Fruit fly (Drosophila melanogaster) whole organism, embryonic: ENCODE measurements around the gene CG9568.

ENCODE experiments used
- Adf1 ChIP-seq: fragments of 200-800 bp; sonication (Bioruptor generic); IDR thresholded peaks from 2 replicates; pipeline ENCODE4 v1.3.6; 2022; ENCODE audit warnings: missing biosample characterization, missing genetic modification characterization
- B-H1 ChIP-seq: fragments of 200-800 bp; sonication (Bioruptor generic); IDR thresholded peaks from 3 replicates; pipeline ENCODE4 v1.3.6; 2022; ENCODE audit warnings: missing biosample characterization, missing genetic modification characterization
- CG10274 ChIP-seq: fragments of 200-800 bp; sonication (Bioruptor generic); optimal IDR thresholded peaks from 3 replicates; lab custom pipeline; 2017; ENCODE audit warnings: missing biosample characterization, mild to moderate bottlenecking, missing genetic modification characterization
- CG10565 ChIP-seq: fragments of 200-800 bp; sonication (Bioruptor generic); optimal IDR thresholded peaks from 3 replicates; lab custom pipeline; 2016; ENCODE audit warnings: missing biosample characterization, mild to moderate bottlenecking, missing genetic modification characterization
- CG11085 ChIP-seq: fragments of 200-800 bp; sonication (Bioruptor generic); IDR thresholded peaks from 2 replicates; pipeline ENCODE4 v1.3.6; 2022; ENCODE audit warnings: missing biosample characterization, missing genetic modification characterization
- CG11247 ChIP-seq: fragments of 200-800 bp; sonication (Bioruptor generic); IDR thresholded peaks from 2 replicates; pipeline ENCODE4 v1.3.6; 2022; ENCODE audit warnings: missing biosample characterization, missing genetic modification characterization
- CG12104 ChIP-seq: fragments of 200-800 bp; sonication (Bioruptor generic); optimal IDR thresholded peaks from 3 replicates; lab custom pipeline; 2016; ENCODE audit warnings: missing biosample characterization, missing genetic modification characterization
- CG14441 ChIP-seq: fragments of 200-800 bp; sonication (Bioruptor generic); IDR thresholded peaks from 2 replicates; pipeline ENCODE4 v1.3.6; 2022; ENCODE audit warnings: missing biosample characterization, missing genetic modification characterization
- CG17802 ChIP-seq: fragments of 200-800 bp; sonication (Bioruptor generic); optimal IDR thresholded peaks from 2 replicates; lab custom pipeline; 2018; ENCODE audit warnings: missing biosample characterization, mild to moderate bottlenecking, missing genetic modification characterization, moderate library complexity
- CG17912 ChIP-seq: fragments of 200-800 bp; sonication (Bioruptor generic); optimal IDR thresholded peaks from 2 replicates; lab custom pipeline; 2018; ENCODE audit warnings: missing biosample characterization, mild to moderate bottlenecking, missing genetic modification characterization
- CG18011 ChIP-seq: fragments of 200-800 bp; sonication (Bioruptor generic); optimal IDR thresholded peaks from 2 replicates; lab custom pipeline; 2017; ENCODE audit warnings: missing biosample characterization, missing genetic modification characterization, mild to moderate bottlenecking, moderate library complexity, missing genotype
- CG2129 ChIP-seq: fragments of 200-800 bp; sonication (Bioruptor generic); IDR thresholded peaks from 2 replicates; pipeline ENCODE4 v1.3.6; 2022; ENCODE audit warnings: missing biosample characterization, missing genetic modification characterization; ENCODE audit not compliant: partially characterized antibody
- CG31365 ChIP-seq: fragments of 200-800 bp; sonication (Bioruptor generic); optimal IDR thresholded peaks from 2 replicates; lab custom pipeline; 2018; ENCODE audit warnings: missing biosample characterization, mild to moderate bottlenecking, missing genetic modification characterization
- CG34376 ChIP-seq: fragments of 200-800 bp; sonication (Bioruptor generic); optimal IDR thresholded peaks from 2 replicates; lab custom pipeline; 2018; ENCODE audit warnings: missing biosample characterization, mild to moderate bottlenecking, missing genetic modification characterization
- CG3847 ChIP-seq: fragments of 200-800 bp; sonication (Bioruptor generic); IDR thresholded peaks from 2 replicates; pipeline ENCODE4 v1.3.6; 2022; ENCODE audit warnings: missing biosample characterization, missing genetic modification characterization
- CG7357 ChIP-seq: fragments of 200-800 bp; sonication (Bioruptor generic); IDR thresholded peaks from 3 replicates; pipeline ENCODE4 v1.3.6; 2022; ENCODE audit warnings: missing biosample characterization, missing genetic modification characterization
- CG8478 ChIP-seq: fragments of >200 bp; optimal IDR thresholded peaks from 2 replicates; lab custom pipeline; 2018
- CG8944 ChIP-seq: fragments of 200-800 bp; sonication (Bioruptor generic); optimal IDR thresholded peaks from 3 replicates; lab custom pipeline; 2016; ENCODE audit warnings: missing biosample characterization, missing genetic modification characterization
- CG9215 ChIP-seq: fragments of 200-800 bp; sonication (Bioruptor generic); IDR thresholded peaks from 2 replicates; pipeline ENCODE4 v1.3.6; 2022; ENCODE audit warnings: missing biosample characterization, missing genetic modification characterization
- CG9817 ChIP-seq: fragments of 200-800 bp; sonication (Bioruptor generic); optimal IDR thresholded peaks from 2 replicates; lab custom pipeline; 2018; ENCODE audit warnings: missing biosample characterization, mild to moderate bottlenecking, missing genetic modification characterization, moderate library complexity
- CrebB ChIP-seq: fragments of 200-800 bp; sonication (Bioruptor generic); optimal IDR thresholded peaks from 3 replicates; lab custom pipeline; 2018; ENCODE audit warnings: missing biosample characterization, mild to moderate bottlenecking, missing genetic modification characterization
- Dp ChIP-seq: fragments of 200-800 bp; sonication (Bioruptor generic); optimal IDR thresholded peaks from 2 replicates; lab custom pipeline; 2018; ENCODE audit warnings: missing biosample characterization, mild to moderate bottlenecking, missing genetic modification characterization, moderate library complexity
- Dref ChIP-seq: fragments of 200-800 bp; sonication (Bioruptor generic); IDR thresholded peaks from 2 replicates; pipeline ENCODE4 v1.3.6; 2022; ENCODE audit warnings: missing biosample characterization, missing genetic modification characterization
- Drgx ChIP-seq: fragments of 200-800 bp; sonication (Bioruptor generic); IDR thresholded peaks from 2 replicates; pipeline ENCODE4 v1.3.6; 2022; ENCODE audit warnings: missing biosample characterization, missing genetic modification characterization
- Hmx ChIP-seq: fragments of 200-800 bp; sonication (Bioruptor generic); optimal IDR thresholded peaks from 2 replicates; lab custom pipeline; 2016; ENCODE audit warnings: missing biosample characterization, missing genetic modification characterization
- Hr51 ChIP-seq, 2 experiments: fragments of 200-800 bp; sonication (Bioruptor generic); optimal IDR thresholded peaks; 2 replicates in 1 of 2; 3 replicates in 1 of 2; lab custom pipeline; 2016 to 2018; ENCODE audit warnings: missing biosample characterization in 2 of 2, missing genetic modification characterization in 2 of 2, mild to moderate bottlenecking in 1 of 2, moderate library complexity in 1 of 2
- Kr ChIP-seq: fragments of 200-800 bp; sonication (Bioruptor generic); optimal IDR thresholded peaks from 2 replicates; lab custom pipeline; 2017; ENCODE audit warnings: missing biosample characterization, mild to moderate bottlenecking, missing genetic modification characterization
- Myb ChIP-seq: fragments of 200-800 bp; sonication (Bioruptor generic); optimal IDR thresholded peaks from 2 replicates; lab custom pipeline; 2016; ENCODE audit warnings: missing biosample characterization, missing genetic modification characterization
- NC2β ChIP-seq: fragments of 200-800 bp; sonication (Bioruptor generic); optimal IDR thresholded peaks from 2 replicates; lab custom pipeline; 2016; ENCODE audit warnings: missing biosample characterization, missing genetic modification characterization
- Nf-YB ChIP-seq: fragments of 200-800 bp; sonication (Bioruptor generic); optimal IDR thresholded peaks from 3 replicates; lab custom pipeline; 2019; ENCODE audit warnings: missing biosample characterization, mild to moderate bottlenecking, missing genetic modification characterization, moderate library complexity
- Side ChIP-seq: fragments of 200-800 bp; sonication (Bioruptor generic); optimal IDR thresholded peaks from 2 replicates; lab custom pipeline; 2016; ENCODE audit warnings: missing biosample characterization, missing genetic modification characterization
- aop ChIP-seq: fragments of 200-800 bp; sonication (Bioruptor generic); IDR thresholded peaks from 2 replicates; pipeline ENCODE4 v1.3.6; 2022; ENCODE audit warnings: missing biosample characterization, missing genetic modification characterization
- bsh ChIP-seq, 2 experiments: fragments of 200-800 bp; sonication (Bioruptor generic); optimal IDR thresholded peaks; 2 replicates each; lab custom pipeline; 2017 to 2018; ENCODE audit warnings: mild to moderate bottlenecking in 2 of 2, missing biosample characterization in 2 of 2, missing genetic modification characterization in 2 of 2, moderate library complexity in 1 of 2
- eve ChIP-seq, 2 experiments: fragments of >200 bp; optimal IDR thresholded peaks; 2 replicates each; lab custom pipeline; 2017; ENCODE audit warnings: missing biosample characterization in 2 of 2, missing genetic modification characterization in 2 of 2
- fd102C ChIP-seq: fragments of 200-800 bp; sonication (Bioruptor generic); optimal IDR thresholded peaks from 2 replicates; lab custom pipeline; 2018; ENCODE audit warnings: missing biosample characterization, mild to moderate bottlenecking, missing genetic modification characterization, moderate library complexity
- fru ChIP-seq: fragments of >200 bp; optimal IDR thresholded peaks from 2 replicates; lab custom pipeline; 2017
- gsb-n ChIP-seq: fragments of 200-800 bp; sonication (Bioruptor generic); optimal IDR thresholded peaks from 3 replicates; lab custom pipeline; 2018; ENCODE audit warnings: missing biosample characterization, mild to moderate bottlenecking, missing genetic modification characterization
- hth ChIP-seq: fragments of >200 bp; optimal IDR thresholded peaks from 2 replicates; lab custom pipeline; 2017; ENCODE audit warnings: inconsistent platforms
- jigr1 ChIP-seq: fragments of 200-800 bp; sonication (Bioruptor generic); IDR thresholded peaks from 3 replicates; pipeline ENCODE4 v1.3.6; 2022; ENCODE audit warnings: missing biosample characterization, missing genetic modification characterization
- odd ChIP-seq: fragments of 200-800 bp; sonication (Bioruptor generic); optimal IDR thresholded peaks from 2 replicates; lab custom pipeline; 2017; ENCODE audit warnings: missing biosample characterization, mild to moderate bottlenecking, missing genetic modification characterization
- prd ChIP-seq, 3 experiments: fragments of >200 bp in 2 of 3; fragments of 200-800 bp in 1 of 3; sonication (Bioruptor generic) in 1 of 3; optimal IDR thresholded peaks in 2 of 3; IDR thresholded peaks in 1 of 3; 2 replicates in 2 of 3; 3 replicates in 1 of 3; pipeline versions ENCODE4 v1.3.6 to Lab custom; 2017 to 2022; ENCODE audit warnings: missing biosample characterization in 1 of 3, missing genetic modification characterization in 1 of 3
- pros ChIP-seq: fragments of 200-800 bp; sonication (Bioruptor generic); optimal IDR thresholded peaks from 3 replicates; lab custom pipeline; 2019; ENCODE audit warnings: missing biosample characterization, mild to moderate bottlenecking, missing genetic modification characterization, moderate library complexity
- pzg ChIP-seq: fragments of 200-800 bp; sonication (Bioruptor generic); optimal IDR thresholded peaks from 3 replicates; lab custom pipeline; 2018; ENCODE audit warnings: missing biosample characterization, mild to moderate bottlenecking, missing genetic modification characterization, moderate library complexity
- ranshi ChIP-seq: fragments of 200-800 bp; sonication (Bioruptor generic); IDR thresholded peaks from 2 replicates; pipeline ENCODE4 v1.3.6; 2022; ENCODE audit warnings: missing biosample characterization, missing genetic modification characterization
- sisA ChIP-seq: fragments of 200-800 bp; sonication (Bioruptor generic); IDR thresholded peaks from 2 replicates; pipeline ENCODE4 v1.3.6; 2022; ENCODE audit warnings: missing biosample characterization, missing genetic modification characterization
- sqz ChIP-seq: fragments of 200-800 bp; sonication (Bioruptor generic); optimal IDR thresholded peaks from 3 replicates; lab custom pipeline; 2018; ENCODE audit warnings: missing biosample characterization, mild to moderate bottlenecking, missing genetic modification characterization
- ssp ChIP-seq: fragments of 200-800 bp; sonication (Bioruptor generic); IDR thresholded peaks from 2 replicates; pipeline ENCODE4 v1.3.6; 2022; ENCODE audit warnings: missing biosample characterization, missing genetic modification characterization
- stc ChIP-seq: fragments of 200-800 bp; sonication (Bioruptor generic); IDR thresholded peaks from 2 replicates; pipeline ENCODE4 v1.3.6; 2022; ENCODE audit warnings: missing biosample characterization, missing genetic modification characterization
- tio ChIP-seq: fragments of 200-800 bp; sonication (Bioruptor generic); optimal IDR thresholded peaks from 2 replicates; lab custom pipeline; 2017; ENCODE audit warnings: missing biosample characterization, missing genetic modification characterization, inconsistent platforms
- tup ChIP-seq: fragments of 200-800 bp; sonication (Bioruptor generic); optimal IDR thresholded peaks from 2 replicates; lab custom pipeline; 2016; ENCODE audit warnings: missing biosample characterization, mild to moderate bottlenecking, missing genetic modification characterization, moderate library complexity
- tx ChIP-seq: fragments of 200-800 bp; sonication (Bioruptor generic); optimal IDR thresholded peaks from 2 replicates; lab custom pipeline; 2016; ENCODE audit warnings: missing biosample characterization, missing genetic modification characterization
- vfl ChIP-seq: fragments of 200-800 bp; sonication (Bioruptor generic); optimal IDR thresholded peaks from 2 replicates; lab custom pipeline; 2016; ENCODE audit warnings: missing biosample characterization, missing genetic modification characterization

The CG9568 gene

DNA sequence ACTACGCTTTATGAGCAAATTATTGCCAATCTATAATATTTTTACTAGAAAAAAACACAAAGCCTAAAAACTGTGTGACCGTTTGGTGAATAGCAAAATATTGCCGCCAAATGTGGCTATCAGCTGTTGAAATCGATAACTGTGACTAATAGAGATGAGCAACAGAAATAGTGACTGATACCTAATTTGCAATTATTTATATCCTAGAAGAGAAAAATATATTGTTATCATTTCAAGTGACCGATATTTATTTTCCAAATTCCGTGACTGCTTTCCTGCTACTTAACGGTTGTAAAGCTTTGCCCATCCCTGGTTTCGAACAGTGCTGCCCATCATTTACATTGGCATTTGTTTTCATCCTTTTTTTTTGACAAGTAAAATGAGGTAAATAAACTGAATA lies 13.1 kb upstream of the CG9568 start, which contains the start of the genes alien and CG18661 (continued):
- TF ChIP-seq CG11247 (GFP tag; lab: Robert Waterston, UW) (peak; percentile 86), prd (optimal IDR thresholded peaks at IDR 0.05; lab: Kevin White, UChicago) (no peak), prd (GFP tag; IDR thresholded peaks at IDR 0.05; lab: Robert Waterston, UW) (peak; percentile 95), Side (GFP tag; lab: Kevin White, UChicago) (peak; percentile 89), Adf1 (GFP tag; lab: Robert Waterston, UW) (peak; percentile 55), CG18011 (peak; percentile 61), aop (peak; percentile 94), ranshi (peak; percentile 98), CG8944 (GFP tag; lab: Kevin White, UChicago) (peak; percentile 79), Hmx (GFP tag; lab: Kevin White, UChicago) (peak; percentile 84), CG17802 (peak; percentile 9), CG31365 (tag; lab: Kevin White, UChicago) (no peak), tup (GFP tag; lab: Kevin White, UChicago) (peak; percentile 57), vfl (GFP tag; lab: Kevin White, UChicago) (peak; percentile 71), fru (lab: Kevin White, UChicago) (no peak), tio (GFP tag; lab: Kevin White, UChicago) (peak; percentile 36), CG2129 (GFP tag; lab: Robert Waterston, UW) (peak; percentile 45; the same call in 1 of the 2 replicates), Myb (GFP tag; lab: Kevin White, UChicago) (peak; percentile 99), pzg (peak; percentile 86), sqz (peak; percentile 57), CG14441 (GFP tag; lab: Robert Waterston, UW) (peak; percentile 91), CG34376 (peak; percentile 4), pros (GFP tag; lab: Kevin White, UChicago) (no peak), Dref (GFP tag; lab: Robert Waterston, UW) (peak; percentile 74), sisA (GFP tag; lab: Robert Waterston, UW) (peak; percentile 99), Dp (GFP tag; lab: Kevin White, UChicago) (peak; percentile 44), fd102C (GFP tag; lab: Kevin White, UChicago) (peak; percentile 48), NC2β (peak; percentile 70), CG11085 (GFP tag; lab: Robert Waterston, UW) (peak; percentile 86), B-H1 (peak; percentile 84), stc (GFP tag; lab: Robert Waterston, UW) (peak; percentile 60), ssp (GFP tag; lab: Robert Waterston, UW) (peak; percentile 81), hth (lab: Kevin White, UChicago) (no peak), CG3847 (GFP tag; lab: Robert Waterston, UW) (peak; percentile 98), CrebB (tag; lab: Kevin White, UChicago) (peak; percentile 3), CG7357 (GFP tag; lab: Robert Waterston, UW) (peak; percentile 66), Kr (GFP tag; lab: Kevin White, UChicago) (no peak), Nf-YB (GFP tag; lab: Kevin White, UChicago) (peak; percentile 12), CG10274 (GFP tag; lab: Kevin White, UChicago) (no peak), bsh (GFP tag; optimal IDR thresholded peaks at IDR 0.05; lab: Kevin White, UChicago) (peak in 1 of 2 experiments; percentile 59), CG9817 (tag; lab: Kevin White, UChicago) (peak; percentile 85), Drgx (GFP tag; lab: Robert Waterston, UW) (peak; percentile 75), CG12104 (GFP tag; lab: Kevin White, UChicago) (peak; percentile 43), CG10565 (GFP tag; lab: Kevin White, UChicago) (no peak), CG9215 (peak; percentile 90), Hr51 (GFP tag; optimal IDR thresholded peaks at IDR 0.05; lab: Kevin White, UChicago) (peak; percentile 82 to 87), odd (GFP tag; lab: Kevin White, UChicago) (no peak), tx (GFP tag; lab: Kevin White, UChicago) (peak; percentile 95), CG8478 (no peak), eve (GFP tag; optimal IDR thresholded peaks at IDR 0.05; lab: Kevin White, UChicago) (no peak), CG17912 (peak; percentile 77), jigr1 (peak; percentile 97), gsb-n (tag; lab: Kevin White, UChicago) (peak; percentile 60)
